Fruit fly (Drosophila melanogaster) ovary, adult (tissue): ENCODE data around the gene CG3534.

Experiments
- CG17801 ChIP-seq: fragments of 200-800 bp; optimal IDR thresholded peaks from 2 replicates; lab custom pipeline; 2019; ENCODE audit warnings: missing biosample characterization, mild to moderate bottlenecking, missing genetic modification characterization, moderate library complexity; ENCODE audit not compliant: partially characterized antibody

CG3534 gene

DNA sequence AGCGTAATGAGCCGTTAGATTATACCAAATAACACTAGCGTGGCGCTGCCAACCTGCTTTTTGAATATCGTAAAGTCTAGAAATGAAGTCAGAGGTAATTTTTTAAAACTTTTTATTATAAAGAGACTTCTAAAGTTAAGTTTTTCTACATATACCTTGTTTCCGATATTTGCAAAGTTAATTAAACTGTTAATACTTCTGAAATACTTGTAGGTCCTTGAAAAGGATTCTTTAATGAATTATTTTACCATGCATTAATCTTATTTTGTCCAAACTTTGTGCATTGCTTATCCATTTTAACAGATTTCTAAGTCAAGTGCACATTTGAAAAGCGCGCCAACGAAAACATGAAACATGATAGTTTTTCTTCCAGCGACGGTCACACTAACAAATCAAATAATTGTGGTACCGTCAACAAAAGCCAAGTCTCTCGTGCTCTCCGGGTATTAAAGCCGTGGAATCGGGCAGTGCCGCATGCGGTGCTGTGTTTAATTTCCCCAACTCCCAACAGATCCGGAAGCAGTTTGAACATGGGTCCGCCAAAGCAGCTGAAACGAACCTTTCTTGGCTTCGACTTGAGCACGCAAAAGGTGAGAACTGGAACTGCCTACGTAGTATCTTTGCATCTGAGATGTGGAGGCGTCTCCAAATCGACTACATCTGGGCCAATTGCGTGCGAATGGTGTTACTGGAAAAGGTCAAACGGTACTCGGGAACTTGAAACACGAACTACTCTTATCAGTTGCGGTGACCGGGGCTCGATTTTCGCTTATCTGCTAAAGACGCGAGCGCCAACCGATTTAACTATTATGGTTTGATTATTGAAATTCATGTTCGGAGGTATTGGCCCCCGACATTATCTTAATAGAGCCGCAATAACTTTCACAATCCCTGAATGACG, at the start of gene CG3534, which contains the start of gene EMC2A:
TSS of gene CG3534 (plus strand) at position 388 of the 901 bp plus-strand sequence.
TSS of gene EMC2A (minus strand) at position 13 of the 901 bp plus-strand sequence.
- TF ChIP-seq CG17801: no peak

- peak; percentile 53 for TF ChIP-seq CG17801
Measured at dm6 chr3R:16948667-16949066, 47.6 kb upstream of the CG3534 start.

DNA sequence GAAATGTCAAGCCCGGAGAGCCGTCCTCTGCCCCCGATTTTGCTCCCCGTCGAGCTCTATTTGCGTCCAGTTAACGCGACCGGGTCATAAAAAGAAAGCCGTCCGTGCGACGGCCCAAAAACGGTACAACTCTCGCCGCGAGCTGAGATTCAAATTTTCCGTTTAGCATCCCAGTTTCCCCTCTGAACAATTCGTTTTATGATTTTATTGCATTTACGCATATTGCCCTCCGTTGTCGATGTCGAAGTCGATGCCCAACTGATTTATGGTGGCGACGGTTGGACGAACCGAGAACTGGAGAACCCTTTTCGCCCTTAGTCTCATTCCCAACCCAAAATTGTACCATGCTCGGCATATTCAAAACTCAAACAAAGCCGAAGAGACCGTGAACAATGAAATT, 44.9 kb upstream of the CG3534 start:
- no peak for TF ChIP-seq CG17801

DNA sequence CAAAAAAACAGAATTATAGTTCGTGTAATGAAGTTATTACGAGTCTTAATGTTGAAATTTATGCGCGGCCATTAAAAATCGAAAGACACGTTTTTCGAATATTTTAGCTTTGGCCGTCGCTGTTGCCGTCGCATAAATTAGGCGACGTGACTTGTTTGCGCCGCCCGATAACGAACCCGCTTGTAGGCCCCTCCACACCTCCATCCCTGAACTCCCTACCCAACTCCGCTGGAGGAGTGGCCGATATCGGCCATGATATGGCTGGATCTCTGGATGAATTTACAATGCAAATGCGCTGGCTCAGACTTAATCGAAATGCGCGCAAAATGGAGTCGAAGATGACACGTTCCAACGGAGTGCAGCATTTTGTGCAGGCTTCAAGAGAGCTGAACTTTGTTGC, 41.8 kb upstream of the CG3534 start:
- TF ChIP-seq CG17801: no peak

DNA sequence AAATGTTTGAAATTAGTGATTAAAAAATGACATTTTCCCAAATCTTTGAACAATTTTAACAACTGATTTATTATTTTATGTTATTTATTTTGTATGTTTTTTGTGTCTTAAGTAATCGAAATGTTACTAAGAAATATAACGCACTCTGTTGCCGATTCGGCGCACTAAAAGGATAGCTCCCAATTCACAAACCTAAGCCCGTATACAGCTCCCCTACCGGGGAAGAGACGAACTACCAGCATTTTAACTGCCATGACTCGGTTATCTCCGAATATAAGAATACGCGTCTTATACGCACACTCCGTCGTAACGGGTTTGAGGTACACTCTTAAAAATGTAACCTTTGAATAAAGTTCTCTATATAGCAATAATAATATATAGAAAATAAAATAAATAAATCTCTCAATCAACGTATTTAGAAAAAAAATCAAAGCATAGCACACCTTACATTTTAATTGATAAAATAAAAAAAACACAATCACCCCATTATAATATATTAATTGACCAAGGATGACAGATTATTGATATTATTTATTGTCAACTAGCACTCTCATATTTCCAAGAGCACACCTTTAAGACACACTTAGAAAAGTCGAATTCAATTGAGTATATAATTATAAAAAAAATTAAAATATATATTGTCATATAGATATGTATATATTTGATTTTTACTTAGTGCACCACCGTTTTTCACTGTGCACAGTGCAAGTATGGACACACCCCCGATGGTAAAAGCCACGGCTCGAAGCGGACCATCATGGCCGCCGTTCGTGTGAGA, 38.3 kb upstream of the CG3534 start:
- TF ChIP-seq CG17801: no peak

DNA sequence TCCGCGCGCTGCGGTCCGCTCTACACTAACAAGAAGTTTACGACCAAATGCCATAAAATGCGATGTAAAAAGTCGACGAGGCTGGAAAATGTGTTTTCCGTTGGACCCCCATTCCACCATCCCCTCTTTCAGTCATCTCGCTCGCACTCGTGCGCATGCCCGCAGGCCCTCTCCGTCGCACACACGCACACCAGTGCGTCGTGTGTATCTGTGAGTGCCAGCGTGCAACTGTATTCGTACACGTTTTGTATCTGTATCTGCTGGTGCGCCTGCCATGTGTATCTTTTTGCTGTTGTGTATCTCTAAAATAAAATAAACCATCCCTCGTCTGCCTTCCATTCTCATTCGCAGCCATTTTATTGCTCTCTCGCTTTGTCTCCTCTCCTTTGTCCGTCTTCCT, 36.0 kb upstream of the CG3534 start:
- no peak for TF ChIP-seq CG17801

DNA sequence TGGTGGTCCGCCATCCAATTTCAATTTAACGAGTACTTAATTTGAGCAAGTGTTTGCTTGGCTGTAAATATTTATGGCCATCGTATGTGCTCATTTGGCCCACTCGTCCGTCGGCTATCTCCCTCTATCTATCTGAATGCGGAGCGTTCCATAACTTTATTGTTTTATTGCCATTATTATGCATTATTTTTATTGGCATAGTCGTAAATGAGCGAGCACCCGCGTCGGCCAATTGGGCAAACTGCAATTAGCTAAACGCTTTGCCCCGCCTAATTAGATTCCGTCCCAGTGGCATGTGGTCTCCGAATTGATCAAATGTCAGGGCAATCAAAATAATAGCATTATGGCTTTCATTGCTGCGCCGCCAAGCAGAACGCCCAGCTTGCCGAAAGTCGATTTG, 33.9 kb upstream of the CG3534 start:
- no peak for TF ChIP-seq CG17801

- no peak for TF ChIP-seq CG17801
Measured at dm6 chr3R:16969361-16970355, 26.6 kb upstream of the CG3534 start.

DNA sequence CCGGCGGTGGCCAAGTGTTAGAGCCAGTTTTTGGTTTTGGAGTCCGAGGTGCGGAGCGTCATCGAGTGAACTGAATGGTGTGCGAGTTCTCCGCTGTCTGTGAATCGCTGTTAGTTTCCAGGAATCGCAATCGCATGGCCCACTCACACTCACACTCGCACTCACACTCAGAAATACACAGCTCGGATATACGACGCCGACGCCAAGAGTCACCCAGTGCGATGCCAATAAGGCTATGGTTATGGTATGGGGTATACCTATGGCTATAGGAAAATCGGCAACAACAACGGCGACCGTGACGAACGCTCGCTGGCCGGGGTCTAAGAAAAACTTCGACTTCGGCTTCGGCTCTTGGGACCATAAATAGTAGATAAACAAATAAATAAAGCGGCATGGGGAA, 24.1 kb upstream of the CG3534 start, which contains the start of gene Abd-B:
TSS of gene Abd-B (minus strand) at position 101 of the 400 bp plus-strand sequence.
- no peak for TF ChIP-seq CG17801

- no peak for TF ChIP-seq CG17801
Measured at dm6 chr3R:16972575-16972974, 23.7 kb upstream of the CG3534 start.

DNA sequence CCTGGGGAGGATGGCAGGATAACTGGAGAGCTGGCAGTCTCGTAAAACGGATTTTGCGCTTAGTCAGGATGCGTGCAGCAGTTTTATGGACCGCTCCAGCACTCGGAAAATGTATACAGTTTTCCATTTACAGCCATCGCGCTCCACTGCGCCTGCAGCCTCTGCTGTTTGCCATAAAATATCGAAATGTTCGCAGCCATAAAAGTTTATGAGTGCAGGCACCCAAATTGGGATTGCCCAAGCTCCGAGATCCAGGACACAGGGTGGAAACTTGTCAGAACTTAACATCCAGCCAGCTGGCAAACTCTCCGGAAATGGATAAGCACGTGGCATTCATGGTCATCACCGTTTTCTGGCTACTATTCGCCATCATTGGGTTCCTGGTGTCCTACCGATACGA, 21.3 kb upstream of the CG3534 start, which contains the start of gene VhaM9.7-d:
TSS of gene VhaM9.7-d (plus strand) at position 301 of the 400 bp plus-strand sequence.
- no peak for TF ChIP-seq CG17801

- no peak for TF ChIP-seq CG17801
Measured at dm6 chr3R:16977745-16978305, 18.4 kb upstream of the CG3534 start, which contains the start of gene Actn3. Actn3 (minus strand) TSS chr3R:16977795.

DNA sequence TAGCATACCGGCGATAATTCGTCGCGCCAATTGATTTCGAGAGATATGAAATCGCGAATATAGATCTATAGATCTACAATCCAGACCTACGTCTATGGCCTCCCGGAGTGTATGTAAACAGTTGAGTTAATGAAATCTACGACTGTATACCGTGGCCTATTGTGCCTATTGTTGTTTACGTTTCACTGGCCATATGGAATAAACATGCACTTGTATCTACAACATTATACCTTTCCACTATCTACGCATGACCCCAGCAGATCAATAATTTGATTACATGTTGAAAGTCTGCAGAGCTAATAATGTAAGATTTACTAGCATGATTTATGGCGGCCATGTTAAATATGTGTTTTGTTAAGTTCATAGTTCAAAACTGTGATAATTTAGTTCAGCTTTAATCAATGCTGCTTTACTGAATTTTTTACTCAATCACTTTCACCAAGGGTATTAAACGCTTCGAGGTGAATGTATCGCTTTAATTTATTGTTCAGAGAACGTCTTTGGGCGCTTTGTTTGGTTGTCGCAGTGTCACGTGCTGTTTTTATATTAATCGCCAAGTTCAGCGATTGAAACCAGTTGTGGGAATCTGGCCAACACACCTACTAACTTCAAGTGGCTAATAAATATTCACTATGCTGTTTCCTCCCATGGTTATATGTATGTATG, 15.2 kb upstream of the CG3534 start:
- no peak for TF ChIP-seq CG17801

- TF ChIP-seq CG17801: no peak
Measured at dm6 chr3R:16982108-16982707, 14.0 kb upstream of the CG3534 start, which contains the start of gene AhcyL2. AhcyL2 (minus strand) TSS chr3R:16982158.
